Worm (Caenorhabditis elegans) whole organism, mixed stage, embryonic: Measurements from ENCODE around the gene mtr-4.
"Not testable (repeated sequence)": the region's sequence is repeated elsewhere in the genome, so short reads cannot be mapped to it uniquely, and the experiment has no call there.

ENCODE experiments used
- M03D4.4 ChIP-seq: sonication (generic microtip); optimal IDR thresholded peaks from 2 replicates; lab custom pipeline; 2017; ENCODE audit warnings: mild to moderate bottlenecking, missing genetic modification characterization, missing compliant biosample characterization
- bed-3 ChIP-seq: fragments of 200-800 bp; sonication (Bioruptor generic); optimal IDR thresholded peaks from 3 replicates; lab custom pipeline; 2018; ENCODE audit warnings: mild to moderate bottlenecking, missing genetic modification characterization, moderate library complexity, missing compliant biosample characterization
- blmp-1 ChIP-seq: fragments of 150-350 bp; optimal IDR thresholded peaks from 2 replicates; lab custom pipeline; 2014; ENCODE audit warnings: missing biosample characterization, missing genetic modification characterization
- ceh-83 ChIP-seq: fragments of 200-800 bp; sonication (Bioruptor generic); optimal IDR thresholded peaks from 2 replicates; lab custom pipeline; 2018; ENCODE audit warnings: mild to moderate bottlenecking, missing genetic modification characterization, missing compliant biosample characterization
- cnd-1 ChIP-seq: fragments of 200-800 bp; sonication (Bioruptor generic); optimal IDR thresholded peaks from 2 replicates; lab custom pipeline; 2018; ENCODE audit warnings: mild to moderate bottlenecking, missing genetic modification characterization, missing compliant biosample characterization
- drap-1 ChIP-seq: fragments of 200-800 bp; sonication (Bioruptor generic); optimal IDR thresholded peaks from 3 replicates; lab custom pipeline; 2018; ENCODE audit warnings: mild to moderate bottlenecking, missing genetic modification characterization, missing compliant biosample characterization
- elt-1 ChIP-seq: sonication (generic microtip); optimal IDR thresholded peaks from 2 replicates; lab custom pipeline; 2017; ENCODE audit warnings: missing genetic modification characterization, mild to moderate bottlenecking, missing compliant biosample characterization, antibody characterized with exemption, moderate library complexity, borderline replicate concordance; ENCODE audit not compliant: insufficient read depth
- elt-3 ChIP-seq: fragments of 150-350 bp; optimal IDR thresholded peaks from 2 replicates; lab custom pipeline; 2014; ENCODE audit warnings: missing biosample characterization, missing genetic modification characterization
- ham-2 ChIP-seq: fragments of 200-800 bp; sonication (Bioruptor generic); optimal IDR thresholded peaks from 2 replicates; lab custom pipeline; 2018; ENCODE audit warnings: mild to moderate bottlenecking, missing genetic modification characterization, missing compliant biosample characterization
- lin-13 ChIP-seq: fragments of 150-350 bp; optimal IDR thresholded peaks from 2 replicates; lab custom pipeline; 2014; ENCODE audit warnings: missing biosample characterization, missing genetic modification characterization
- lin-32 ChIP-seq: fragments of 200-800 bp; sonication (Bioruptor generic); optimal IDR thresholded peaks from 2 replicates; lab custom pipeline; 2018; ENCODE audit warnings: mild to moderate bottlenecking, missing genetic modification characterization, missing compliant biosample characterization
- lsy-2 ChIP-seq: fragments of 150-350 bp; optimal IDR thresholded peaks from 2 replicates; lab custom pipeline; 2014; ENCODE audit warnings: missing biosample characterization, missing genetic modification characterization
- mab-5 ChIP-seq: fragments of 150-350 bp; optimal IDR thresholded peaks from 2 replicates; lab custom pipeline; 2014; ENCODE audit warnings: missing biosample characterization, missing genetic modification characterization
- mep-1 ChIP-seq: fragments of 150-350 bp; optimal IDR thresholded peaks from 2 replicates; lab custom pipeline; 2017; ENCODE audit warnings: missing biosample characterization, missing genetic modification reagents, missing genetic modification characterization, inconsistent platforms
- mls-2 ChIP-seq: sonication (generic microtip); optimal IDR thresholded peaks from 2 replicates; lab custom pipeline; 2016; ENCODE audit warnings: mild to moderate bottlenecking, missing genetic modification characterization, moderate library complexity, missing compliant biosample characterization
- nhr-12 ChIP-seq: fragments of 150-350 bp; optimal IDR thresholded peaks from 2 replicates; lab custom pipeline; 2014; ENCODE audit warnings: missing biosample characterization, missing genetic modification characterization
- nhr-237 ChIP-seq: fragments of 150-350 bp; optimal IDR thresholded peaks from 2 replicates; lab custom pipeline; 2014; ENCODE audit warnings: missing biosample characterization, missing genetic modification characterization
- nhr-28 ChIP-seq: fragments of 150-350 bp; optimal IDR thresholded peaks from 2 replicates; lab custom pipeline; 2014; ENCODE audit warnings: missing biosample characterization, missing genetic modification characterization
- pha-4 ChIP-seq: fragments of 150-350 bp; optimal IDR thresholded peaks from 2 replicates; lab custom pipeline; 2018; ENCODE audit warnings: missing biosample characterization, missing genetic modification reagents, missing genetic modification characterization
- snpc-4 ChIP-seq: fragments of 150-350 bp; optimal IDR thresholded peaks from 2 replicates; lab custom pipeline; 2014; ENCODE audit warnings: missing biosample characterization, missing genetic modification characterization
- sptf-1 ChIP-seq: sonication (generic microtip); optimal IDR thresholded peaks from 2 replicates; lab custom pipeline; 2017; ENCODE audit warnings: mild to moderate bottlenecking, missing genetic modification characterization, moderate library complexity, missing compliant biosample characterization
- tbx-8 ChIP-seq: fragments of 200-800 bp; sonication (Bioruptor generic); optimal IDR thresholded peaks from 2 replicates; lab custom pipeline; 2018; ENCODE audit warnings: mild to moderate bottlenecking, missing genetic modification characterization, moderate library complexity, missing compliant biosample characterization
- unc-120 ChIP-seq: sonication (generic microtip); optimal IDR thresholded peaks from 2 replicates; lab custom pipeline; 2017; ENCODE audit warnings: missing genetic modification characterization, missing compliant biosample characterization; ENCODE audit not compliant: poor library complexity, severe bottlenecking
- unc-39 ChIP-seq: fragments of 150-350 bp; optimal IDR thresholded peaks from 2 replicates; lab custom pipeline; 2014; ENCODE audit warnings: missing biosample characterization, missing genetic modification characterization
- unc-62 ChIP-seq: fragments of 150-350 bp; optimal IDR thresholded peaks from 2 replicates; lab custom pipeline; 2014; ENCODE audit warnings: missing biosample characterization, missing genetic modification reagents, missing genetic modification characterization
- ztf-11 ChIP-seq: fragments of 150-350 bp; optimal IDR thresholded peaks from 2 replicates; lab custom pipeline; 2014; ENCODE audit warnings: missing biosample characterization, missing genetic modification characterization

mtr-4 gene

DNA sequence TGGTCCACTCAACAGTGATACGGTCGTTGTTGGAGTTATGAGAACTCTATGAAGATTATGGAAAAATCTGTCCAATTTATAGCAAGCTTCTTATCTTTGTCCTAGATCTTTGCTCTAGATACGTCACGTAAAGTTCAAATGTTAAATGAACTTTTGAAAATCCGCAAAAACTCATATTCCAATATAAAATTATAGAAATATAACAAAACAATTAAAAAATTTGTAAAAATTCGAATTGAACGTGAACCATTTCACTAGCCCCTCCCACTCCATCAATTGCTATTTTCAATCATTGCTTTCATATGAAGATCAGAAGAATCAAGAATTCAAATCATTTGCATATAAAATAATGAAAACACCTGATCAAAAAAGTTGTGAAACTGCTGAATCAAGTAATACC, 7.1 kb downstream of the mtr-4 start, which contains the start of gene kin-21:
Gene kin-21 (plus strand): TSS at position 301 of the 400 bp plus-strand sequence.
- TF ChIP-seq nhr-28 (tag; lab: Kevin White, UChicago) = no peak
- no peak for TF ChIP-seq blmp-1
- TF ChIP-seq lin-13 (tag; lab: Kevin White, UChicago) = no peak
- TF ChIP-seq pha-4 (tag; lab: Kevin White, UChicago) = no peak
- TF ChIP-seq tbx-8 (GFP tag; lab: Kevin White, UChicago) = no peak
- TF ChIP-seq lin-32 (GFP tag; lab: Kevin White, UChicago) = no peak
- no peak for TF ChIP-seq nhr-12 (tag; lab: Kevin White, UChicago)
- no peak for TF ChIP-seq drap-1 (GFP tag; lab: Kevin White, UChicago)
- TF ChIP-seq M03D4.4 = no peak
- no peak for TF ChIP-seq mab-5 (tag; lab: Kevin White, UChicago)

- TF ChIP-seq ztf-11 (tag; lab: Kevin White, UChicago) (no peak), mls-2 (no peak)
Measured at ce11 chrIV:9833337-9833736, 7.8 kb downstream of the mtr-4 start.

DNA sequence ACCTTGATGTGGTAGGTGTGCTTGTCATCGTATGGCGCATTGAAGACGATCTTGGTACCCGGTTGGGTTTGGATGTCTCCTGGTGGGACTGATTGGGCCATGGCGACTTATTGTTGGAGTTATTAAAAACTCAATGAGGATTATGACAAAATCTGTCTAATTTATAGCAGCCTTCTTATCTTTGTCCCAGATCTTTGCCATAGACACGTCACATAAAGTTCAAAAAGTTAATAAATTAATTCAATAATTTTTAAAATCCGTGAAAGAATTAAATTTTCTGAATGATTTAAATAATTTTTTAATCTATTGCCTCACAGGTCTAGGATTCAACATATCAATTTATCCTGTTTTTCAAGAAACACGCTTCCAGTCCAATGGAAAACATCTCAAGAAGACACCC, 10.8 kb downstream of the mtr-4 start, which contains the start of gene msp-81:
Gene msp-81 (minus strand): TSS at position 101 of the 400 bp plus-strand sequence.
- TF ChIP-seq mep-1 (tag; lab: Kevin White, UChicago) (no peak), unc-39 (no peak), nhr-12 (tag; lab: Kevin White, UChicago) (no peak)

- not testable (repeated sequence) for TF ChIP-seq lin-13 (tag; lab: Kevin White, UChicago); mls-2; cnd-1 (tag; lab: Kevin White, UChicago)
Measured at ce11 chrIV:9837349-9837748, 11.9 kb downstream of the mtr-4 start, which contains the start of gene msp-10. msp-10 (plus strand) TSS chrIV:9837649.

ce11 chrIV:9840984-9841590, 15.6 kb downstream of the mtr-4 start, which contains the start of the genes kin-24 and msp-56:
kin-24 (minus strand) TSS chrIV:9841084.
msp-56 (plus strand) TSS chrIV:9841540.
- TF ChIP-seq lin-13 (tag; lab: Kevin White, UChicago) = no peak
- no peak for TF ChIP-seq nhr-12 (tag; lab: Kevin White, UChicago)
- TF ChIP-seq ceh-83 = no peak
- TF ChIP-seq ham-2 (GFP tag; lab: Kevin White, UChicago) = no peak
- no peak for TF ChIP-seq lsy-2 (tag; lab: Kevin White, UChicago)
- no peak for TF ChIP-seq elt-3 (tag; lab: Kevin White, UChicago)
- TF ChIP-seq cnd-1 (tag; lab: Kevin White, UChicago) = no peak
- TF ChIP-seq lin-32 (GFP tag; lab: Kevin White, UChicago) = no peak
- no peak for TF ChIP-seq nhr-28 (tag; lab: Kevin White, UChicago)
- TF ChIP-seq, all 35 proteins: peak for 0

DNA sequence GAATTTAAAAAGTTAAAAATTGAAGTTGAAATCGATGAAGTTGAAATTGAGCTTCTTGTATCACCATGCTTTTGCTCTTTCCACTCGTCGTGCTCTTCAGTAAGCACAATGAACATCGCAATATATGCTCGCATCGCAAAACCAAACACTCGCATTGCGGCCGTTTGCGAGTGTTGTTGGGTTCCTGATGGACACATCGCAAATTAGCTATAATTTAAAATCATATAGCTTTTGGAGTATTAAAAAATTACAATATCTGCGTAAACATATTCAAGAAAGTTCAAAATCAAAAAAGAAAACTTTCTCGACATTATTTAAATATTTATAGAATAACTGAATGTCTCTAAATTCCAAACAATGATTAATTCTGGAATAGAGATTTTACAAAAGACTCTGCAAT, 16.6 kb downstream of the mtr-4 start, which contains the start of gene K07F5.17:
Gene K07F5.17 (plus strand): TSS at position 301 of the 400 bp plus-strand sequence.
- no peak for TF ChIP-seq unc-62 (GFP tag; lab: Kevin White, UChicago)
- TF ChIP-seq tbx-8 (GFP tag; lab: Kevin White, UChicago) = no peak
- no peak for TF ChIP-seq pha-4 (tag; lab: Kevin White, UChicago)
- TF ChIP-seq, all 35 proteins: peak for 0

ce11 chrIV:9843760-9844159, 18.3 kb downstream of the mtr-4 start, which contains the start of gene nspd-2:
nspd-2 (plus strand) TSS chrIV:9844060.
- TF ChIP-seq unc-62 (GFP tag; lab: Kevin White, UChicago) (no peak), sptf-1 (no peak), tbx-8 (GFP tag; lab: Kevin White, UChicago) (no peak), ztf-11 (tag; lab: Kevin White, UChicago) (no peak), pha-4 (tag; lab: Kevin White, UChicago) (no peak), elt-3 (tag; lab: Kevin White, UChicago) (no peak), elt-1 (no peak)
- TF ChIP-seq, all 35 proteins: peak for 0

ce11 chrIV:9846574-9846973, 21.1 kb downstream of the mtr-4 start, which contains the start of gene K07F5.6:
K07F5.6 (minus strand) TSS chrIV:9846674.
- no peak for TF ChIP-seq sptf-1
- no peak for TF ChIP-seq lsy-2 (tag; lab: Kevin White, UChicago)
- TF ChIP-seq bed-3 (GFP tag; lab: Kevin White, UChicago) = no peak
- no peak for TF ChIP-seq snpc-4
- TF ChIP-seq blmp-1 = no peak
- TF ChIP-seq unc-120 (tag; lab: Kevin White, UChicago) = no peak
- no peak for TF ChIP-seq nhr-237
- no peak for TF ChIP-seq M03D4.4
- TF ChIP-seq drap-1 (GFP tag; lab: Kevin White, UChicago) = no peak
- TF ChIP-seq, all 35 proteins: peak for 0
